Worm (Caenorhabditis elegans) whole organism, L3 larva: ENCODE measurements around the gene C17H12.10.

Experiments used
- ceh-82 ChIP-seq: fragments of 150-350 bp; optimal IDR thresholded peaks from 2 replicates; lab custom pipeline; 2014; ENCODE audit warnings: missing biosample characterization, missing genetic modification characterization
- fos-1 ChIP-seq: fragments of 150-350 bp; optimal IDR thresholded peaks from 2 replicates; lab custom pipeline; 2014; ENCODE audit warnings: missing biosample characterization, missing genetic modification characterization
- nhr-12 ChIP-seq: fragments of 150-350 bp; optimal IDR thresholded peaks from 2 replicates; lab custom pipeline; 2014; ENCODE audit warnings: missing biosample characterization, missing genetic modification characterization
- nhr-25 ChIP-seq: sonication (generic microtip); optimal IDR thresholded peaks from 2 replicates; lab custom pipeline; 2017; ENCODE audit warnings: missing biosample characterization, missing genetic modification characterization
- nhr-28 ChIP-seq: fragments of 150-350 bp; optimal IDR thresholded peaks from 2 replicates; lab custom pipeline; 2014; ENCODE audit warnings: missing biosample characterization, missing genetic modification characterization
- nhr-77 ChIP-seq: fragments of 150-350 bp; optimal IDR thresholded peaks from 2 replicates; lab custom pipeline; 2014; ENCODE audit warnings: missing biosample characterization, missing genetic modification characterization
- pha-4 ChIP-seq: fragments of 150-350 bp; optimal IDR thresholded peaks from 2 replicates; lab custom pipeline; 2014; ENCODE audit warnings: missing biosample characterization, missing genetic modification reagents, missing genetic modification characterization
- unc-39 ChIP-seq: sonication (generic microtip); optimal IDR thresholded peaks from 4 replicates; lab custom pipeline; 2017; ENCODE audit warnings: missing biosample characterization, missing genetic modification characterization

ce11 chrIV:6793310-6793966 lies 13.2 kb upstream of the C17H12.10 start:
- TF ChIP-seq ceh-82 (tag; lab: Kevin White, UChicago) (no peak), unc-39 (tag; lab: Kevin White, UChicago) (no peak), nhr-25 (tag; lab: Kevin White, UChicago) (no peak), nhr-77 (tag; lab: Kevin White, UChicago) (no peak), pha-4 (tag; lab: Kevin White, UChicago) (no peak), fos-1 (tag; lab: Kevin White, UChicago) (no peak), nhr-28 (no peak), nhr-12 (no peak)
